Worm (Caenorhabditis elegans) whole organism, early embryonic: ENCODE data around the gene T16H12.3.

Source experiments
- B0310.2 ChIP-seq: sonication (generic microtip); optimal IDR thresholded peaks from 2 replicates; lab custom pipeline; 2016; ENCODE audit warnings: mild to moderate bottlenecking, missing genetic modification characterization, missing compliant biosample characterization
- F13C5.2 ChIP-seq: sonication (generic microtip); optimal IDR thresholded peaks from 2 replicates; lab custom pipeline; 2017; ENCODE audit warnings: mild to moderate bottlenecking, missing genetic modification characterization, inconsistent platforms, missing compliant biosample characterization
- aly-1 ChIP-seq: sonication (generic microtip); optimal IDR thresholded peaks from 2 replicates; lab custom pipeline; 2016; ENCODE audit warnings: missing genetic modification characterization, missing compliant biosample characterization
- ama-1 ChIP-seq: fragments of 150-350 bp; optimal IDR thresholded peaks from 2 replicates; lab custom pipeline; 2014
- ceh-13 ChIP-seq: fragments of 200-800 bp; sonication (Bioruptor generic); optimal IDR thresholded peaks from 2 replicates; lab custom pipeline; 2018; ENCODE audit warnings: mild to moderate bottlenecking, missing genetic modification characterization, missing compliant biosample characterization
- ets-7 ChIP-seq: sonication (generic microtip); optimal IDR thresholded peaks from 2 replicates; lab custom pipeline; 2016; ENCODE audit warnings: missing genotype, missing genetic modification characterization, missing compliant biosample characterization
- sea-1 ChIP-seq: fragments of 200-800 bp; sonication (Bioruptor generic); conservative IDR thresholded peaks from 2 replicates; pipeline ENCODE4 v1.3.6; 2022; ENCODE audit warnings: missing genetic modification characterization, missing compliant biosample characterization
- tbx-11 ChIP-seq: fragments of 200-800 bp; sonication (Bioruptor generic); IDR thresholded peaks from 2 replicates; pipeline ENCODE4 v1.3.6; 2022; ENCODE audit warnings: missing genetic modification characterization, missing compliant biosample characterization
- tbx-37 ChIP-seq: fragments of 200-800 bp; sonication (Bioruptor generic); conservative IDR thresholded peaks from 2 replicates; pipeline ENCODE4 v1.3.6; 2022; ENCODE audit warnings: missing genetic modification reagents, missing genetic modification characterization, missing compliant biosample characterization

DNA sequence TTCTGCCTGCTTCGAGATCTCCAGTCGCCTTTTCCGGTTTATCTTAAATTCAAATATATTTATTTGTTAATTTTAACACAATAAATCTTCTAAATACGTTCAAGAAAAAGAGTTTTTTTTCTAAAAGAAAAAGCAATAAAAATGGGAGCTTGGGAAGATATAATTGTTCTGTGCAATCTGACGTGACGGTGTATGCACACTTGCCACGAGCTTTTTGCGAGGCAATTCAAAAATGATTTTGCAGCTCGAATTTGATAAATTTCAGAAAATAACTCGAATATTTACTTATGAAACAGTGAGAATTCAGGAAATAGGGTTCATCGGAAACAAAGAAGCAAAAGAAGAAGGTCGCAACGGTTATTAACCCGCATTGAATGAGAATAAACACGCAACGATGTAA, 10.0 kb upstream of the T16H12.3 start:
- TF ChIP-seq ama-1 (lab: Kevin White, UChicago) (no peak), aly-1 (tag; lab: Kevin White, UChicago) (no peak), sea-1 (GFP tag; lab: Robert Waterston, UW) (no peak), tbx-37 (GFP tag; lab: Robert Waterston, UW) (no peak), ets-7 (no peak), ceh-13 (GFP tag; lab: Kevin White, UChicago) (no peak), F13C5.2 (tag; lab: Kevin White, UChicago) (no peak), B0310.2 (tag; lab: Kevin White, UChicago) (no peak), tbx-11 (GFP tag; lab: Robert Waterston, UW) (no peak)
